Worm (Caenorhabditis elegans) whole organism, L4/young adult: Measurements from ENCODE around the gene C18D11.1.

Experiments used
- W03F9.2 ChIP-seq: fragments of 150-350 bp; optimal IDR thresholded peaks from 2 replicates; lab custom pipeline; 2014; ENCODE audit warnings: missing biosample characterization, missing genetic modification characterization
- dao-5 ChIP-seq: sonication (generic microtip); optimal IDR thresholded peaks from 2 replicates; lab custom pipeline; 2016; ENCODE audit warnings: missing genotype, missing genetic modification characterization, moderate library complexity, missing compliant biosample characterization
- him-1 ChIP-seq: sonication (generic microtip); optimal IDR thresholded peaks from 2 replicates; lab custom pipeline; 2016; ENCODE audit warnings: missing genotype, missing genetic modification reagents, missing genetic modification characterization, missing compliant biosample characterization

The C18D11.1 gene

ce11 chrIII:11830522-11831489, 14.4 kb downstream of the C18D11.1 start:
- no peak for TF ChIP-seq him-1 (tag; lab: Kevin White, UChicago)
- TF ChIP-seq W03F9.2 = no peak
- TF ChIP-seq dao-5 = peak; percentile 60

- TF ChIP-seq him-1 (tag; lab: Kevin White, UChicago) = no peak
- TF ChIP-seq W03F9.2 = no peak
- TF ChIP-seq dao-5 = no peak
Measured at ce11 chrIII:11833449-11833848, 17.1 kb downstream of the C18D11.1 start.

ce11 chrIII:11834168-11834567, 17.8 kb downstream of the C18D11.1 start:
- TF ChIP-seq him-1 (tag; lab: Kevin White, UChicago) = no peak
- TF ChIP-seq dao-5 = no peak
- no peak for TF ChIP-seq W03F9.2

ce11 chrIII:11834783-11835182, 18.4 kb downstream of the C18D11.1 start:
- TF ChIP-seq W03F9.2 (peak; percentile 46), dao-5 (no peak)

- TF ChIP-seq W03F9.2 (no peak), dao-5 (no peak), him-1 (tag; lab: Kevin White, UChicago) (no peak)
Measured at ce11 chrIII:11836054-11836453, 19.7 kb downstream of the C18D11.1 start.

- TF ChIP-seq him-1 (tag; lab: Kevin White, UChicago) (no peak), dao-5 (no peak), W03F9.2 (no peak)
Measured at ce11 chrIII:11836734-11837133, 20.4 kb downstream of the C18D11.1 start.

- no peak for TF ChIP-seq W03F9.2
- no peak for TF ChIP-seq dao-5
- TF ChIP-seq him-1 (tag; lab: Kevin White, UChicago) = no peak
Measured at ce11 chrIII:11841728-11842127, 25.4 kb downstream of the C18D11.1 start.

- TF ChIP-seq W03F9.2 = no peak
Measured at ce11 chrIII:11843007-11843406, 26.6 kb downstream of the C18D11.1 start.

- TF ChIP-seq W03F9.2 = no peak
- TF ChIP-seq dao-5 = no peak
- TF ChIP-seq him-1 (tag; lab: Kevin White, UChicago) = no peak
Measured at ce11 chrIII:11846365-11846764, 30.0 kb downstream of the C18D11.1 start, which contains the start of gene ntl-3. TSS of gene ntl-3 (minus strand) at chrIII:11846465.

ce11 chrIII:11847014-11847413, 30.6 kb downstream of the C18D11.1 start:
- TF ChIP-seq him-1 (tag; lab: Kevin White, UChicago) (no peak), dao-5 (no peak), W03F9.2 (no peak)

ce11 chrIII:11847658-11848202, 31.4 kb downstream of the C18D11.1 start, which contains the start of gene mif-1:
TSS of gene mif-1 (plus strand) at chrIII:11848152.
- TF ChIP-seq dao-5 (no peak), W03F9.2 (peak; percentile 43)

ce11 chrIII:11848317-11848716, 31.9 kb downstream of the C18D11.1 start:
- TF ChIP-seq dao-5 (no peak), him-1 (tag; lab: Kevin White, UChicago) (no peak)

- no peak for TF ChIP-seq him-1 (tag; lab: Kevin White, UChicago)
- TF ChIP-seq W03F9.2 = no peak
- no peak for TF ChIP-seq dao-5
Measured at ce11 chrIII:11849590-11849989, 33.2 kb downstream of the C18D11.1 start.

ce11 chrIII:11853533-11853932, 37.2 kb downstream of the C18D11.1 start:
- no peak for TF ChIP-seq W03F9.2

ce11 chrIII:11856852-11857251, 40.5 kb downstream of the C18D11.1 start:
- TF ChIP-seq him-1 (tag; lab: Kevin White, UChicago) (no peak), dao-5 (no peak), W03F9.2 (no peak)

ce11 chrIII:11861123-11861522, 44.8 kb downstream of the C18D11.1 start:
- TF ChIP-seq him-1 (tag; lab: Kevin White, UChicago) (no peak), dao-5 (no peak), W03F9.2 (no peak)
